Worm (Caenorhabditis elegans): Measurements from ENCODE around the gene agt-2.

- TF ChIP-seq B0035.1 (tag; optimal IDR thresholded peaks at IDR 0.05) = no peak
- TF ChIP-seq unc-62 (GFP tag; optimal IDR thresholded peaks at IDR 0.05) = no peak
- TF ChIP-seq rec-8 (tag; optimal IDR thresholded peaks at IDR 0.05) = no peak
- TF ChIP-seq lsy-27 (tag; optimal IDR thresholded peaks at IDR 0.05; ENCODE audit: borderline replicate concordance, insufficient read depth) = no peak
- TF ChIP-seq nhr-120 (GFP tag; IDR thresholded peaks at IDR 0.05) = no peak
- TF ChIP-seq F23B12.7 (tag; optimal IDR thresholded peaks at IDR 0.05; ENCODE audit: insufficient read depth) = no peak
These were observed 45.3 kb upstream of the agt-2 start, which contains the start of gene EEED8.15 for ce11 chrII:5418929-5419328.

Data from whole organism, young adult.